Fruit fly (Drosophila melanogaster): ENCODE measurements around the gene mus201.

- TF ChIP-seq CG12605 (GFP tag; IDR thresholded peaks at IDR 0.05) (no peak), rn (GFP tag; IDR thresholded peaks at IDR 0.05) (no peak), CG14655 (GFP tag; optimal IDR thresholded peaks at IDR 0.05) (no peak), CG8159 (tag; optimal IDR thresholded peaks at IDR 0.05) (no peak), CG15710 (tag; optimal IDR thresholded peaks at IDR 0.05) (no peak), EcR (GFP tag; optimal IDR thresholded peaks at IDR 0.05) (no peak), CG32121 (GFP tag; IDR thresholded peaks at IDR 0.05) (no peak), CG9948 (tag; optimal IDR thresholded peaks at IDR 0.05) (no peak)
Observed at dm6 chr2L:8449358-8449757, 11.4 kb downstream of the mus201 start, which contains the start of gene Aasdh.

Data from whole organism, pupa.